Worm (Caenorhabditis elegans): ENCODE data around the gene K09E9.3.
A peak's percentile ranks its signal among the peaks of the same experiment; 100 is the strongest.

K09E9.3 gene

DNA sequence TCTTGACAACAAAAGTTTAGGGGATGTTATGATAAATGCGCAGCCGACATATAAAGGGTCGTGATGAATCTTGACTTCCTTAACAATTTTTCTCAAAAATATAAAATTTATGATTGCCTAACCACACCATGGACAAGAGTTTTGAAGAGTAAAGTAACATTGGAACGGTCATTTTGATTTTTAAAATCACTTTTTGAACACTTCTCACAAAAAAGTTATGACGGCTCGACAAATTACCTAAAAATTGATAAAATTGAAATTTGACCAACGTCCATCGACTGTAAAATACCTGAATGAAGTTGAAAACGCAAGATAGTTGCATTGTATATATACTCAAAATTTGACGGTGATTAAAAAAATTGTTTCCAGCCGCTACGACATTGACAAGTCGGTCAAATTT, 15.3 kb upstream of the K09E9.3 start:
- TF ChIP-seq nhr-23 (tag; optimal IDR thresholded peaks at IDR 0.05) (no peak), sma-9 (GFP tag; optimal IDR thresholded peaks at IDR 0.05) (no peak), sma-9 (tag; optimal IDR thresholded peaks at IDR 0.05) (no peak), nhr-10 (tag; optimal IDR thresholded peaks at IDR 0.05) (no peak), skn-1 (tag; optimal IDR thresholded peaks at IDR 0.05) (no peak), nhr-11 (tag; optimal IDR thresholded peaks at IDR 0.05) (no peak), ztf-4 (tag; optimal IDR thresholded peaks at IDR 0.05) (no peak), ZK546.5 (tag; optimal IDR thresholded peaks at IDR 0.05) (no peak), unc-55 (GFP tag; optimal IDR thresholded peaks at IDR 0.05) (no peak), snpc-4 (tag; optimal IDR thresholded peaks at IDR 0.05) (no peak), nhr-21 (tag; optimal IDR thresholded peaks at IDR 0.05) (no peak), egl-27 (tag; optimal IDR thresholded peaks at IDR 0.05) (no peak), zag-1 (tag; optimal IDR thresholded peaks at IDR 0.05) (no peak), mbf-1 (tag; optimal IDR thresholded peaks at IDR 0.05) (no peak), crh-2 (tag; optimal IDR thresholded peaks at IDR 0.05) (no peak), R02D3.7 (tag; optimal IDR thresholded peaks at IDR 0.05) (no peak), nhr-25 (tag; optimal IDR thresholded peaks at IDR 0.05) (no peak), blmp-1 (tag; optimal IDR thresholded peaks at IDR 0.05; ENCODE audit: insufficient read depth) (no peak), fos-1 (tag; optimal IDR thresholded peaks at IDR 0.05) (no peak)

DNA sequence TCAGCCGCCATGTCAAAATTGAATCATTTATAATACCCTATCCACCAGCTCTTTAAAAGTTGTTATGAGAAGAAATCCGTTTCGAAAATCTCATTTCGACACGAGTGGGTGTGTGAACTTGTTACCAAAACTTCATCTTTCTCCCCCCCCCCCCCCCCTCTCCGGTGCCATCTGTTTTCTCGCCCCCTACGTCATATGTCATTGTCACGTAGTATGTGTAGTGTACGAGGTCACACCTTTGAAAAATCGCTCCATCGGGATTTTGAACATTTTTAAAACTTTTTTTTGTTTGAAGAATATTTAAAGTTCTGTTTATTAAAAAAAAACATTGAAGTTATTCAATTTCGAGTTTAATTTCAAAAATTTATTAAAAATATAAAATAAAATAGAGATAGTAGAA, 14.2 kb upstream of the K09E9.3 start:
- TF ChIP-seq R02D3.7 (tag; optimal IDR thresholded peaks at IDR 0.05) = no peak
- TF ChIP-seq nhr-25 (tag; optimal IDR thresholded peaks at IDR 0.05) = peak; percentile 37

DNA sequence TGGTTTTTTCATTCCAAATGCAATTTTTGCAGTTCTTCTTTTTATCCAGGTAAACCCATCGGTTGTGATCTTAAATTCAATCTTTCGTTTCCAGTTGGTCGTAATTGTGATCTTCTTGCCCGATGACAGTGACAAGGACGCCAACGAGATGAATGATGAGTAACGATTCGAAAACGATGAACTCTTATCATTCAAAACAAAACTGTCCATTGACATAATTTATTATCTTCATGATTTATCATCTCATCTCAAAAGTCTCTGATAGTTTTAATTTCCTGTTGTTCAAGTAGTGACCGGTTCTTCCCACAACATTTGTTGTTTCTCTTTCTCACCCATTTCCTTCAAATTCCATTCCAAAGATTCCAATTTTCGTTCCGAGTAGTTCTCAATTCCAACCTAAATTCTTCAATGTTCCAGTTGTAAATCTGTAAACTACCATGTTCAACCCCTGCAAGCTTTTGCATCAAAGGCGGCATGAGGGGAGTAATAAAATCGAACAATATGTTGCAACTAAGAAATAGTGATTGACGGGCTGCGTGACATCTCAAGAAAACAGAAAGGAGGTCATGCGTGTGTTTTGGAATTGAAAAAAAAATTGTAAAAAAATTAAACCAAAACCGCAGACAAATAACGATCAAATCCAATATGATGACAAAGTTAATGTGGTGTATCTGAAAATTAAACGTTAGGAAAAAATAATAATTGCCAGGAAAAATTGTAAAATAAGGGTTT, 12.7 kb upstream of the K09E9.3 start:
- no peak for TF ChIP-seq aly-2 (tag; optimal IDR thresholded peaks at IDR 0.05)
- peak; percentile 43 for TF ChIP-seq blmp-1 (tag; optimal IDR thresholded peaks at IDR 0.05; ENCODE audit: insufficient read depth)
- TF ChIP-seq nhr-129 (tag; optimal IDR thresholded peaks at IDR 0.05) = no peak
- TF ChIP-seq R02D3.7 (tag; optimal IDR thresholded peaks at IDR 0.05) = no peak
- TF ChIP-seq sma-9 (GFP tag; optimal IDR thresholded peaks at IDR 0.05) = peak; percentile 67
- TF ChIP-seq sma-9 (tag; optimal IDR thresholded peaks at IDR 0.05) = no peak
- no peak for TF ChIP-seq mbf-1 (tag; optimal IDR thresholded peaks at IDR 0.05)
- no peak for TF ChIP-seq nhr-77 (tag; optimal IDR thresholded peaks at IDR 0.05)
- peak; percentile 51 for TF ChIP-seq sma-3 (GFP tag; optimal IDR thresholded peaks at IDR 0.05)
- peak; percentile 57 for TF ChIP-seq nhr-25 (tag; optimal IDR thresholded peaks at IDR 0.05)
- TF ChIP-seq mab-5 (tag; optimal IDR thresholded peaks at IDR 0.05) = peak; percentile 61
- peak; percentile 51 for TF ChIP-seq nhr-21 (tag; optimal IDR thresholded peaks at IDR 0.05)
- peak; percentile 38 for TF ChIP-seq fos-1 (tag; optimal IDR thresholded peaks at IDR 0.05)
- no peak for TF ChIP-seq nhr-6 (tag; optimal IDR thresholded peaks at IDR 0.05)

DNA sequence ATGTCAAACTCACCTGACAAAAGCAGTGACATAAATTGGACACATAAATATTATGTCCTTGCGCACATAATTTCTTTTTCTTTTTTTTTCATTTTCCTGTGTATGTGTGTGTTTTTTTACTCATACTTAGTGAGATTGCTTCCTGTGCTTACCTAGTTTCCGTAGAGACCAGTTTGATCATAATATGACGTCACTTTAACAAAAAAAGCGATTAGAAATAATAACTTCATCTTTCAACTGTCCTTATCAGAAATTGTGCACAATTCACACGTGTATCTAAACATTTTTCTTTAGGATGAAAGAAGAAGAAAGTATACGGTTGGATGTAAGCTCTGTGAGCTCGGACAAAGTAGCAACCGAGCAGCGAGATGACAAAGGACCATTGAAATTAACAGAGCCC, 8.4 kb upstream of the K09E9.3 start:
- TF ChIP-seq Y55F3AM.14 (GFP tag; optimal IDR thresholded peaks at IDR 0.05) = no peak
- TF ChIP-seq sma-3 (GFP tag; optimal IDR thresholded peaks at IDR 0.05) = no peak
- no peak for TF ChIP-seq ZK546.5 (tag; optimal IDR thresholded peaks at IDR 0.05)
- TF ChIP-seq unc-62 (GFP tag; optimal IDR thresholded peaks at IDR 0.05) = no peak
- no peak for TF ChIP-seq sem-4 (tag; optimal IDR thresholded peaks at IDR 0.05)
- no peak for TF ChIP-seq alr-1 (tag; optimal IDR thresholded peaks at IDR 0.05)
- TF ChIP-seq crh-2 (tag; optimal IDR thresholded peaks at IDR 0.05) = peak; percentile 36
- no peak for TF ChIP-seq zag-1 (tag; optimal IDR thresholded peaks at IDR 0.05)
- peak; percentile 65 for TF ChIP-seq fos-1 (tag; optimal IDR thresholded peaks at IDR 0.05)
- no peak for TF ChIP-seq lin-11 (tag; optimal IDR thresholded peaks at IDR 0.05)
- peak; percentile 38 for TF ChIP-seq sma-9 (GFP tag; optimal IDR thresholded peaks at IDR 0.05)
- TF ChIP-seq sma-9 (tag; optimal IDR thresholded peaks at IDR 0.05) = no peak

DNA sequence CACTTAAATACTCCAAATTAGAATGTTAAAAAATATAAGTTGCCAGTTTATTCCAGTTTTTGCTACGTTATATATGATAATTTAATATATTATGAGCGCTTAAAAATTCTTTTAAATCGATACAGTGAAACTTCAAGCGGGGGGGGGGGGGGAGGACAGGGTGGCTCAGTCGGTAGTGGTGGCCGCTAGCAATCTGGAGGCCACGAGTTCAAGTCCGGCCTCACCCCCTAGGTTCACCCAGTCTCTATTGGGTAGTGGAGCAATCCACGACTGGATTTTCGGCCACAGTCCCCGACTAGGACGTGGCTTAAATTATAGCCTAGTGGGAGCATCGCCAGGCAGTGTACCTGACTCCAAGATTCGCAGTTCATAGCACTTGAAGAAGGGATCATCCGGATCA, 7.4 kb upstream of the K09E9.3 start:
- TF ChIP-seq fos-1 (tag; optimal IDR thresholded peaks at IDR 0.05) = no peak
- TF ChIP-seq sma-3 (GFP tag; optimal IDR thresholded peaks at IDR 0.05) = no peak
- TF ChIP-seq ZK546.5 (tag; optimal IDR thresholded peaks at IDR 0.05) = no peak
- TF ChIP-seq crh-2 (tag; optimal IDR thresholded peaks at IDR 0.05) = no peak
- TF ChIP-seq ztf-4 (tag; optimal IDR thresholded peaks at IDR 0.05) = no peak
- TF ChIP-seq R02D3.7 (tag; optimal IDR thresholded peaks at IDR 0.05) = no peak
- no peak for TF ChIP-seq peb-1 (tag; optimal IDR thresholded peaks at IDR 0.05)
- TF ChIP-seq sem-4 (tag; optimal IDR thresholded peaks at IDR 0.05) = no peak
- no peak for TF ChIP-seq nhr-21 (tag; optimal IDR thresholded peaks at IDR 0.05)
- no peak for TF ChIP-seq nhr-23 (tag; optimal IDR thresholded peaks at IDR 0.05)
- no peak for TF ChIP-seq zag-1 (tag; optimal IDR thresholded peaks at IDR 0.05)
- TF ChIP-seq mbf-1 (tag; optimal IDR thresholded peaks at IDR 0.05) = no peak
- no peak for TF ChIP-seq skn-1 (tag; optimal IDR thresholded peaks at IDR 0.05)
- no peak for TF ChIP-seq nhr-129 (tag; optimal IDR thresholded peaks at IDR 0.05)
